Fruit fly (Drosophila melanogaster): ENCODE results near the gene Sfp84E.

Gene Sfp84E

DNA sequence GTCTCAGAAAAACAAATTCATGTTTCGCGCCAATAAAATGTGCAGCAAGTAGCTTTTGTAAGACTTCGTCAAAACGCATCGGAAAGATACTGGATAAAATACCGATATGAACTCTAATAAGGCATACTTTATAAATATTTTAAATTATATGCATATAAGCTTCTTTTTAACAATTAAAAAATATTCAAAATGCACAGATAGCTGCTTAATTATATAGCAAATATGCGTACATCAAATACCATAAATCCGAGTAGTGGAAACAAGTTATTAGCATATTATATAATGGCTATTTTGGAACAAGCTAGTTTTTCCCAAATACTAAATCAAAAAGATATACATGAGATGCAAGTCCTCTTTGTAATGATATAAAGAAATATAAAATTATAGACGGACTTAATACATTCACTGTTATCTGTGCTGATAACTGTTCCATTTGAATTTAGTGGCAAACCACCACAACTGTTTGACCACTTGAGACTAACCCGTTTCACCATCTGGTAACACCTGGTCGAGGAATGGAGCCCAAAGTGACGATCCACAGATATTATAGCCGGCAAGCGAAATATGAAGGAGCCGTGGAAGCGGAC is 19.5 kb upstream of the Sfp84E start, which contains the start of gene PIG-H (continued):
- TF ChIP-seq CoRest (tag; optimal IDR thresholded peaks at IDR 0.05) (peak; percentile 43), CG30403 (GFP tag; optimal IDR thresholded peaks at IDR 0.05) (peak; percentile 2), CG7357 (GFP tag; IDR thresholded peaks at IDR 0.05) (peak; percentile 88), Xbp1 (GFP tag; optimal IDR thresholded peaks at IDR 0.05) (no peak), Opbp (GFP tag; IDR thresholded peaks at IDR 0.05; ENCODE audit: partially characterized antibody) (no peak), Oaz (GFP tag; IDR thresholded peaks at IDR 0.05) (no peak), stwl (tag; optimal IDR thresholded peaks at IDR 0.05) (peak; percentile 28), Awh (GFP tag; IDR thresholded peaks at IDR 0.05) (no peak), CG2678 (tag; optimal IDR thresholded peaks at IDR 0.05) (peak; percentile 14), prd (optimal IDR thresholded peaks at IDR 0.05) (no peak), prd (GFP tag; IDR thresholded peaks at IDR 0.05) (no peak), trem (tag; optimal IDR thresholded peaks at IDR 0.05) (peak; percentile 40), Lhr (GFP tag; optimal IDR thresholded peaks at IDR 0.05) (peak; percentile 70), crc (GFP tag; optimal IDR thresholded peaks at IDR 0.05) (no peak), emc (GFP tag; optimal IDR thresholded peaks at IDR 0.05) (no peak), sd (tag; optimal IDR thresholded peaks at IDR 0.05) (peak; percentile 74)

DNA sequence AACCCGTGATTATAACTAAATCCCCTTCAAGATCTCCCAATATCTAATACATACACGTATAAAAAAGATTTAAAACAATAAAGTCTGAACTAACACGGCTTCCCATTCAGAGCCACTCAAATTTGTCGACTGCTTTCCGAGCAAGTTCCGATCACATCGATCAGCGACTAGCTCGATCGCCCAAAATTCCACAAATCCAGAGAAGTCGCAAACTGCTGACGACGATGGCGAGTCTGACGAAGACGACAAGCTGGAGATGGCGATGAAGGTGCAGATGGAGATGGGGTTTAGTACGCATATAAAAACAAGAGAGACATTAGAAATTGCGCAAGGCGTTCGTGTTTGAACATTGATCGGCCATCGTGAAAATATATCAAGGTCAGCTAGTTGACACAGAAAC is 18.7 kb upstream of the Sfp84E start:
- TF ChIP-seq pros (GFP tag; optimal IDR thresholded peaks at IDR 0.05) (peak; percentile 57), cato (GFP tag; optimal IDR thresholded peaks at IDR 0.05; ENCODE audit: borderline replicate concordance) (no peak), Dp (GFP tag; optimal IDR thresholded peaks at IDR 0.05) (no peak), CG9215 (GFP tag; IDR thresholded peaks at IDR 0.05) (no peak), ranshi (GFP tag; IDR thresholded peaks at IDR 0.05) (no peak), CG12769 (tag; optimal IDR thresholded peaks at IDR 0.05) (peak; percentile 57), CG2129 (GFP tag; IDR thresholded peaks at IDR 0.05; ENCODE audit: partially characterized antibody) (no peak), hbn (GFP tag; IDR thresholded peaks at IDR 0.05; ENCODE audit: partially characterized antibody) (no peak), mld (GFP tag; IDR thresholded peaks at IDR 0.05; ENCODE audit: partially characterized antibody) (no peak), tll (GFP tag; optimal IDR thresholded peaks at IDR 0.05) (no peak), Fer1 (GFP tag; optimal IDR thresholded peaks at IDR 0.05) (no peak), sc (optimal IDR thresholded peaks at IDR 0.05) (no peak), sc (GFP tag; optimal IDR thresholded peaks at IDR 0.05) (no peak), Deaf1 (tag; optimal IDR thresholded peaks at IDR 0.05) (peak; percentile 20), CG13894 (tag; optimal IDR thresholded peaks at IDR 0.05) (peak; percentile 69), Doc2 (GFP tag; IDR thresholded peaks at IDR 0.05) (no peak), Med (GFP tag) (peak; percentile 27), CG6791 (GFP tag; IDR thresholded peaks at IDR 0.05; ENCODE audit: partially characterized antibody) (no peak)

DNA sequence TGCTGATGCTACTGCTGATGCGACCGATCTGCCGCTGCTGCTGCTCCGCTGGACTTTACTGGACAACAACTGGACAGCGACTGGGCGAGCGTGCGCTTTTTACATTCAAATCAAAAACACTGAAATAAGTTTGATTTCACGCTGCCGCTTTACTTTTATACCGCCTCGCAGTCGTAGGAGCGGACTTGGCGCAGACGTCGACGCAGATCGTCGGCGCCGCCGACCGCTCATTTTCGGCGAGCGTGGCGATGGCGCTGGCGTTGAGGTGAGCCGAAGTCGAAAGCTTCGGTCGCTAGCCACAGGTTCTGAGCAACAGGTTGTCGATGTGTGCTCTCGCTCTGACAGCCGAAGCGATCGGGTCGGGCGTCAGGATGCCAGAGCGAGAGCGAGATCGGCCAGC is 15.6 kb upstream of the Sfp84E start, which contains the start of gene Elovl7:
Gene Elovl7, minus strand, starts transcription at position 131 of the 400 bp plus-strand sequence.
- TF ChIP-seq lmd (GFP tag; IDR thresholded peaks at IDR 0.05) (no peak), cwo (GFP tag; optimal IDR thresholded peaks at IDR 0.05) (no peak), CG17612 (GFP tag; IDR thresholded peaks at IDR 0.05) (no peak), CG9876 (GFP tag; optimal IDR thresholded peaks at IDR 0.05) (no peak), CG7357 (GFP tag; IDR thresholded peaks at IDR 0.05) (no peak), Blimp-1 (GFP tag; optimal IDR thresholded peaks at IDR 0.05) (no peak), chinmo (GFP tag; IDR thresholded peaks at IDR 0.05; ENCODE audit: partially characterized antibody) (0 out of 4 replicates have a peak, but pooled peaks have one; percentile 44), CG17802 (tag; optimal IDR thresholded peaks at IDR 0.05) (no peak), Tbp (GFP tag; optimal IDR thresholded peaks at IDR 0.05) (no peak), Hsf (GFP tag; optimal IDR thresholded peaks at IDR 0.05) (no peak), al (GFP tag; IDR thresholded peaks at IDR 0.05) (no peak), Bteb2 (GFP tag; optimal IDR thresholded peaks at IDR 0.05) (no peak), pros (GFP tag; optimal IDR thresholded peaks at IDR 0.05) (no peak), Fer3 (tag; optimal IDR thresholded peaks at IDR 0.05) (no peak), p53 (GFP tag; optimal IDR thresholded peaks at IDR 0.05) (no peak), ranshi (GFP tag; IDR thresholded peaks at IDR 0.05) (no peak), h (optimal IDR thresholded peaks at IDR 0.05) (no peak), CG2199 (GFP tag; IDR thresholded peaks at IDR 0.05) (no peak), mirr (GFP tag; optimal IDR thresholded peaks at IDR 0.05) (no peak)
